Worm (Caenorhabditis elegans): Measurements from ENCODE around the gene lipl-5.

lipl-5 gene

DNA sequence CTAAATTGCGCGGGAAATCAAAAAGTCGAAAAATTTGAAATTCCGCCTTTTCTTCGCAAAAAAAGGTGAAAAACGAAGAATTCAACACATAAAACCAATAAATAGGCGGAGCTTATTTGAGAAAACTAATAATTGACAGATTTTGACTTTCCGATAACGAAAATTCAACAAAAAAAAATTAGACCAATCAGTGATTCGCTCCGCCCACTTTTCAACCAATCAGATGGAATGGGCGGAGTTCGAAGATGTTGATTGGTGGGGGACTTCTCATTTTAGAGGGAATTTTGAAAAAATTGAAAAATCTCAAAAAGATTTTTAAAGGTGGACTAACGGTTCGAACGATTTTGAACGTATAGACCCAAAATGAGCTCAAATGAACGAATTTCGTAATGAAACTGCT is 34.7 kb upstream of the lipl-5 start:
- TF ChIP-seq sem-4 (tag; optimal IDR thresholded peaks at IDR 0.05) (no peak), lin-13 (GFP tag; optimal IDR thresholded peaks at IDR 0.05) (no peak), nhr-12 (tag; optimal IDR thresholded peaks at IDR 0.05) (no peak), skn-1 (tag; optimal IDR thresholded peaks at IDR 0.05) (no peak), mdl-1 (tag; optimal IDR thresholded peaks at IDR 0.05) (no peak), elt-3 (tag; optimal IDR thresholded peaks at IDR 0.05) (no peak), R02D3.7 (tag; optimal IDR thresholded peaks at IDR 0.05) (no peak), peb-1 (tag; optimal IDR thresholded peaks at IDR 0.05) (no peak), lsy-2 (tag; optimal IDR thresholded peaks at IDR 0.05) (no peak), sma-9 (GFP tag; optimal IDR thresholded peaks at IDR 0.05) (no peak), sma-9 (tag; optimal IDR thresholded peaks at IDR 0.05) (no peak), mab-5 (tag; optimal IDR thresholded peaks at IDR 0.05) (no peak), ztf-1 (GFP tag; conservative IDR thresholded peaks at IDR 0.05) (no peak), ztf-4 (tag; optimal IDR thresholded peaks at IDR 0.05) (no peak), nhr-23 (tag; optimal IDR thresholded peaks at IDR 0.05) (no peak), lin-11 (tag; optimal IDR thresholded peaks at IDR 0.05) (no peak), gmeb-1 (tag; optimal IDR thresholded peaks at IDR 0.05) (no peak), ZK546.5 (tag; optimal IDR thresholded peaks at IDR 0.05) (no peak)

DNA sequence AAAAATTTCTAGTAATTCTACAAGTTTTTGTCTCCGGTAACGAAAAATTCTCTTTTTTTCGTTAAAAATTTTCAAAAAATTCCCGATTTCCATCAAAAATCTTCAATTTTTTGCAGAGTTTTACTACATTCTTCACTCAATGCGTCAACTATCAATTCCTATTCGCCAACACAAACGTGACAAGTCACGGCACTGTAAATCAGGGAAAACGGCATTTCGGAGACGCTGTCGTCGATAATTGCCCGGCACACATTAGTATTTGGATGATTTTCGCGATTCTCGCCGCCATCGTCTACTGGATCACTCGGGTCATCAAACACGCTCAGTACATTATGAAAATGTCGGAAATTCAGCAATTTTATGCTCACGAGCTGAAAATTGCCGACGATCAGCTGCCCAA is 33.8 kb upstream of the lipl-5 start:
- no peak for TF ChIP-seq sma-3 (GFP tag; optimal IDR thresholded peaks at IDR 0.05)

ce11 chrV:356959-357702 is 28.4 kb upstream of the lipl-5 start:
- TF ChIP-seq sem-4 (tag; optimal IDR thresholded peaks at IDR 0.05) (no peak), skn-1 (tag; optimal IDR thresholded peaks at IDR 0.05) (no peak)

- TF ChIP-seq lin-13 (GFP tag; optimal IDR thresholded peaks at IDR 0.05) (no peak), skn-1 (tag; optimal IDR thresholded peaks at IDR 0.05) (no peak), unc-55 (GFP tag; optimal IDR thresholded peaks at IDR 0.05) (no peak), aly-2 (tag; optimal IDR thresholded peaks at IDR 0.05) (no peak), nhr-11 (tag; optimal IDR thresholded peaks at IDR 0.05) (no peak), zag-1 (tag; optimal IDR thresholded peaks at IDR 0.05) (no peak), elt-3 (tag; optimal IDR thresholded peaks at IDR 0.05) (no peak), F13H6.1 (tag; optimal IDR thresholded peaks at IDR 0.05) (no peak), nhr-77 (tag; optimal IDR thresholded peaks at IDR 0.05) (no peak), lin-39 (tag; optimal IDR thresholded peaks at IDR 0.05) (no peak), unc-62 (GFP tag; optimal IDR thresholded peaks at IDR 0.05) (no peak), ZK546.5 (tag; optimal IDR thresholded peaks at IDR 0.05) (no peak), peb-1 (tag; optimal IDR thresholded peaks at IDR 0.05) (no peak), nhr-25 (tag; optimal IDR thresholded peaks at IDR 0.05) (no peak), egl-27 (tag; optimal IDR thresholded peaks at IDR 0.05) (no peak), ztf-11 (tag; optimal IDR thresholded peaks at IDR 0.05) (no peak)
Observed at ce11 chrV:358473-358872, 27.1 kb upstream of the lipl-5 start.

DNA sequence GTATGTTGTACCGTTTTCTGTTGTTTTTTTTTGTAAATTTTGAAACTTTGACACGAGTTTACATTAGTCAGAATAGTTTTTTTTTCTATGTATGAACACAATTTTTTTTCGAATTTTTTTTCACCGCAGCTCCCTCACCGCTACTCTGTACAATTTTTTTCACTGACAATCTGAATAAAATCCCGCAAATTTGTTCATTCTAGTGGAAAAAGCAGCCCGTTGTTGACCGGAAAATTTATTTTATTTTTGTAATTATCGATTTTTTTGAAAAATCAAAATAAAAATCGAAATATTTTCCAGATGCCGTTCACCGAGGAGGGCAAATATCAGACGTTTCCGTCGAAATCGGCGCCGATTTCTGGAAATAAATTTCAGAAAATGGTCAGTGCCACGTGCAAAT is 26.1 kb upstream of the lipl-5 start, which contains the start of gene T22H9.1:
Gene T22H9.1, plus strand, starts transcription at position 301 of the 400 bp plus-strand sequence.
- TF ChIP-seq unc-62 (GFP tag; optimal IDR thresholded peaks at IDR 0.05), result no peak
- no peak for TF ChIP-seq nhr-21 (tag; optimal IDR thresholded peaks at IDR 0.05)
- TF ChIP-seq nhr-10 (tag; optimal IDR thresholded peaks at IDR 0.05), result no peak
- TF ChIP-seq sma-9 (GFP tag; optimal IDR thresholded peaks at IDR 0.05), result no peak
- no peak for TF ChIP-seq sma-9 (tag; optimal IDR thresholded peaks at IDR 0.05)
- TF ChIP-seq nhr-129 (tag; optimal IDR thresholded peaks at IDR 0.05), result no peak
- no peak for TF ChIP-seq nhr-12 (tag; optimal IDR thresholded peaks at IDR 0.05)
- no peak for TF ChIP-seq ama-1 (optimal IDR thresholded peaks at IDR 0.05)
- no peak for TF ChIP-seq aly-2 (tag; optimal IDR thresholded peaks at IDR 0.05)
- TF ChIP-seq sem-4 (tag; optimal IDR thresholded peaks at IDR 0.05), result no peak

Data from whole organism, L2 larva.